Worm (Caenorhabditis elegans) whole organism, L4 larva: ENCODE measurements around the gene eif-3.K.

Source experiments
- D1046.2 ChIP-seq: fragments of 200-800 bp; sonication (Bioruptor generic); IDR thresholded peaks from 2 replicates; pipeline ENCODE4 v1.3.6; 2022; ENCODE audit warnings: missing genetic modification characterization, missing compliant biosample characterization
- F37D6.2 ChIP-seq: sonication (generic microtip); optimal IDR thresholded peaks from 2 replicates; lab custom pipeline; 2016; ENCODE audit warnings: mild to moderate bottlenecking, missing genetic modification characterization, missing compliant biosample characterization
- ZK546.5 ChIP-seq, 2 experiments: sonication (generic microtip); optimal IDR thresholded peaks; 2 replicates each; lab custom pipeline; 2017; ENCODE audit warnings: missing biosample characterization in 2 of 2, missing genetic modification characterization in 2 of 2
- aha-1 ChIP-seq: fragments of 150-350 bp; peaks from one replicate; lab custom pipeline; 2014; ENCODE audit warnings: missing biosample characterization, missing genetic modification characterization
- daf-16 ChIP-seq, 3 experiments: sonication (generic microtip); optimal IDR thresholded peaks; 2 replicates each; lab custom pipeline; 2016 to 2017; ENCODE audit warnings: missing genetic modification characterization in 3 of 3, missing genetic modification reagents in 3 of 3, mild to moderate bottlenecking in 2 of 3, missing compliant biosample characterization in 2 of 3, missing biosample characterization in 1 of 3, moderate library complexity in 1 of 3
- daf-19 ChIP-seq: fragments of 200-800 bp; sonication (Bioruptor generic); conservative IDR thresholded peaks from 2 replicates; pipeline ENCODE4 v1.3.6; 2022; ENCODE audit warnings: missing genetic modification characterization, missing compliant biosample characterization
- daf-8 ChIP-seq: fragments of 200-800 bp; sonication (Bioruptor generic); IDR thresholded peaks from 2 replicates; pipeline ENCODE4 v1.3.6; 2022; ENCODE audit warnings: missing genetic modification characterization, missing compliant biosample characterization
- dmd-6 ChIP-seq: fragments of 200-800 bp; sonication (Bioruptor generic); IDR thresholded peaks from 2 replicates; pipeline ENCODE4 v1.3.6; 2022; ENCODE audit warnings: missing genetic modification reagents, missing genetic modification characterization, missing compliant biosample characterization
- dmd-8 ChIP-seq: fragments of 200-800 bp; sonication (Bioruptor generic); IDR thresholded peaks from 2 replicates; pipeline ENCODE4 v1.3.6; 2022; ENCODE audit warnings: missing genetic modification characterization, missing compliant biosample characterization
- dve-1 ChIP-seq: sonication (generic microtip); optimal IDR thresholded peaks from 2 replicates; lab custom pipeline; 2017; ENCODE audit warnings: antibody characterized with exemption, mild to moderate bottlenecking, missing genetic modification characterization, missing compliant biosample characterization; ENCODE audit not compliant: insufficient read depth
- fkh-10 ChIP-seq: fragments of 150-350 bp; optimal IDR thresholded peaks from 2 replicates; lab custom pipeline; 2014; ENCODE audit warnings: missing biosample characterization, missing genetic modification reagents, missing genetic modification characterization
- gei-8 ChIP-seq: fragments of 200-800 bp; sonication (Bioruptor generic); optimal IDR thresholded peaks from 2 replicates; lab custom pipeline; 2018; ENCODE audit warnings: mild to moderate bottlenecking, missing genetic modification characterization, missing compliant biosample characterization
- hif-1 ChIP-seq, 2 experiments: sonication (generic microtip); optimal IDR thresholded peaks; 2 replicates each; lab custom pipeline; 2016 to 2017; ENCODE audit warnings: missing compliant biosample characterization in 2 of 2, missing genetic modification characterization in 2 of 2, missing genetic modification reagents in 2 of 2, missing genotype in 2 of 2, mild to moderate bottlenecking in 1 of 2
- hlh-11 ChIP-seq: fragments of 200-800 bp; sonication (Bioruptor generic); optimal IDR thresholded peaks from 2 replicates; lab custom pipeline; 2018; ENCODE audit warnings: mild to moderate bottlenecking, missing genetic modification characterization, missing compliant biosample characterization
- hlh-30 ChIP-seq: sonication (generic microtip); optimal IDR thresholded peaks from 2 replicates; lab custom pipeline; 2017; ENCODE audit warnings: antibody characterized with exemption, mild to moderate bottlenecking, missing genetic modification characterization, missing compliant biosample characterization; ENCODE audit not compliant: insufficient read depth
- hmg-1.1 ChIP-seq: fragments of 200-800 bp; sonication (Bioruptor generic); IDR thresholded peaks from 2 replicates; pipeline ENCODE4 v1.3.6; 2022; ENCODE audit warnings: missing genetic modification reagents, missing genetic modification characterization, missing compliant biosample characterization
- lin-15B ChIP-seq: fragments of 150-350 bp; sonication (generic microtip); optimal IDR thresholded peaks from 3 replicates; lab custom pipeline; 2014; ENCODE audit warnings: missing biosample characterization, missing genetic modification characterization
- lin-29 ChIP-seq: fragments of 200-800 bp; sonication (Bioruptor generic); IDR thresholded peaks from 2 replicates; pipeline ENCODE4 v1.3.6; 2022; ENCODE audit warnings: missing genetic modification reagents, missing genetic modification characterization, missing compliant biosample characterization
- lsy-2 ChIP-seq, 2 experiments: fragments of 150-350 bp in 1 of 2; sonication (generic microtip) in 1 of 2; optimal IDR thresholded peaks; 2 replicates each; lab custom pipeline; 2014 to 2017; ENCODE audit warnings: missing biosample characterization in 2 of 2, missing genetic modification characterization in 2 of 2
- mdl-1 ChIP-seq, 2 experiments: fragments of 150-350 bp in 1 of 2; sonication (generic microtip) in 1 of 2; optimal IDR thresholded peaks; 2 replicates each; lab custom pipeline; 2014 to 2017; ENCODE audit warnings: missing biosample characterization in 2 of 2, missing genetic modification characterization in 2 of 2
- mep-1 ChIP-seq: fragments of 150-350 bp; sonication (generic microtip); optimal IDR thresholded peaks from 3 replicates; lab custom pipeline; 2014; ENCODE audit warnings: missing biosample characterization, missing genetic modification characterization
- mxl-3 ChIP-seq: fragments of 200-800 bp; sonication (Bioruptor generic); optimal IDR thresholded peaks from 2 replicates; lab custom pipeline; 2018; ENCODE audit warnings: mild to moderate bottlenecking, missing genetic modification characterization, missing compliant biosample characterization
- nhr-111 ChIP-seq: fragments of 200-800 bp; sonication (Bioruptor generic); optimal IDR thresholded peaks from 2 replicates; lab custom pipeline; 2018; ENCODE audit warnings: mild to moderate bottlenecking, missing genetic modification characterization, missing compliant biosample characterization
- nhr-237 ChIP-seq: sonication (generic microtip); optimal IDR thresholded peaks from 2 replicates; lab custom pipeline; 2017; ENCODE audit warnings: missing biosample characterization, missing genetic modification characterization
- nhr-28 ChIP-seq: fragments of 150-350 bp; optimal IDR thresholded peaks from 2 replicates; lab custom pipeline; 2014; ENCODE audit warnings: missing biosample characterization, missing genetic modification characterization
- nhr-41 ChIP-seq: fragments of 200-800 bp; sonication (Bioruptor generic); IDR thresholded peaks from 2 replicates; pipeline ENCODE4 v1.3.6; 2022; ENCODE audit warnings: missing genetic modification reagents, missing genetic modification characterization, missing compliant biosample characterization
- nhr-48 ChIP-seq: sonication (generic microtip); optimal IDR thresholded peaks from 2 replicates; lab custom pipeline; 2016; ENCODE audit warnings: mild to moderate bottlenecking, missing genetic modification characterization, missing compliant biosample characterization
- nhr-6 ChIP-seq: fragments of 150-350 bp; optimal IDR thresholded peaks from 2 replicates; lab custom pipeline; 2014; ENCODE audit warnings: missing biosample characterization, missing genetic modification characterization
- nhr-77 ChIP-seq: fragments of 150-350 bp; optimal IDR thresholded peaks from 2 replicates; lab custom pipeline; 2014; ENCODE audit warnings: missing biosample characterization, missing genetic modification characterization
- php-3 ChIP-seq: fragments of 200-800 bp; sonication (Bioruptor generic); IDR thresholded peaks from 2 replicates; pipeline ENCODE4 v1.3.6; 2022; ENCODE audit warnings: missing genetic modification reagents, missing genetic modification characterization, missing compliant biosample characterization
- pqm-1 ChIP-seq: sonication (generic microtip); optimal IDR thresholded peaks from 2 replicates; lab custom pipeline; 2017; ENCODE audit warnings: missing biosample characterization, missing genetic modification characterization
- saeg-2 ChIP-seq: fragments of 200-800 bp; sonication (Bioruptor generic); IDR thresholded peaks from 2 replicates; pipeline ENCODE4 v1.3.6; 2022; ENCODE audit warnings: missing genetic modification reagents, missing genetic modification characterization, missing compliant biosample characterization
- spr-1 ChIP-seq: sonication (generic microtip); optimal IDR thresholded peaks from 2 replicates; lab custom pipeline; 2016; ENCODE audit warnings: mild to moderate bottlenecking, missing genetic modification characterization, missing compliant biosample characterization
- spr-3 ChIP-seq: fragments of 200-800 bp; sonication (Bioruptor generic); optimal IDR thresholded peaks from 2 replicates; lab custom pipeline; 2018; ENCODE audit warnings: mild to moderate bottlenecking, missing genetic modification characterization, missing compliant biosample characterization
- tra-1 ChIP-seq: fragments of 200-800 bp; sonication (Bioruptor generic); IDR thresholded peaks from 2 replicates; pipeline ENCODE4 v1.3.6; 2022; ENCODE audit warnings: missing genetic modification reagents, missing genetic modification characterization, missing compliant biosample characterization
- unc-39 ChIP-seq: sonication (generic microtip); optimal IDR thresholded peaks from 2 replicates; lab custom pipeline; 2017; ENCODE audit warnings: missing biosample characterization, missing genetic modification characterization
- unc-62 ChIP-seq, 3 experiments: fragments of 150-350 bp in 1 of 3; sonication (generic microtip); optimal IDR thresholded peaks in 2 of 3; peaks in 1 of 3; 1 replicate in 1 of 3; 2 replicates in 2 of 3; lab custom pipeline; 2014 to 2017; ENCODE audit warnings: missing biosample characterization in 3 of 3, missing genetic modification characterization in 3 of 3, missing genetic modification reagents in 3 of 3, missing genotype in 1 of 3
- zip-11 ChIP-seq: fragments of 200-800 bp; sonication (Bioruptor generic); IDR thresholded peaks from 2 replicates; pipeline ENCODE4 v1.3.6; 2022; ENCODE audit warnings: missing genetic modification characterization, missing compliant biosample characterization
- ztf-7 ChIP-seq: fragments of 150-350 bp; optimal IDR thresholded peaks from 2 replicates; lab custom pipeline; 2014; ENCODE audit warnings: missing biosample characterization, missing genetic modification characterization

eif-3.K gene

ce11 chrV:12909544-12910157, 44.2 kb upstream of the eif-3.K start, which contains the start of gene nid-1 (continued):
- TF ChIP-seq mdl-1 (tag; optimal IDR thresholded peaks at IDR 0.05; lab: Kevin White, UChicago) = no peak
- no peak for TF ChIP-seq mep-1 (tag; lab: Kevin White, UChicago)
- no peak for TF ChIP-seq spr-1 (tag; lab: Kevin White, UChicago)
- TF ChIP-seq unc-39 (tag; lab: Kevin White, UChicago) = no peak
- no peak for TF ChIP-seq hmg-1.1 (GFP tag; lab: Robert Waterston, UW)

ce11 chrV:12919705-12920104, 34.1 kb upstream of the eif-3.K start, which contains the start of gene lipl-1:
Gene lipl-1, plus strand, starts transcription at chrV:12919986.
- TF ChIP-seq lsy-2 (tag; optimal IDR thresholded peaks at IDR 0.05; lab: Kevin White, UChicago) = no peak
- TF ChIP-seq dmd-8 (GFP tag; lab: Robert Waterston, UW) = no peak
- TF ChIP-seq mxl-3 (GFP tag; lab: Kevin White, UChicago) = peak; percentile 54
- TF ChIP-seq nhr-48 (tag; lab: Kevin White, UChicago) = no peak
- TF ChIP-seq ZK546.5 (tag; optimal IDR thresholded peaks at IDR 0.05; lab: Kevin White, UChicago) = no peak
- TF ChIP-seq daf-16 (GFP tag; optimal IDR thresholded peaks at IDR 0.05; lab: Kevin White, UChicago) = no peak
- TF ChIP-seq daf-16 (tag; optimal IDR thresholded peaks at IDR 0.05; lab: Kevin White, UChicago) = peak; percentile 14
- no peak for TF ChIP-seq tra-1 (GFP tag; lab: Robert Waterston, UW)
- no peak for TF ChIP-seq zip-11 (GFP tag; lab: Robert Waterston, UW)
- peak; percentile 58 for TF ChIP-seq nhr-28 (tag; lab: Kevin White, UChicago)
- TF ChIP-seq saeg-2 (GFP tag; lab: Robert Waterston, UW) = no peak
- TF ChIP-seq dmd-6 (GFP tag; lab: Robert Waterston, UW) = peak; percentile 67

ce11 chrV:12921680-12922079, 32.1 kb upstream of the eif-3.K start:
- TF ChIP-seq lin-15B = no peak
- peak; percentile 61 for TF ChIP-seq dve-1 (tag; lab: Kevin White, UChicago)
- TF ChIP-seq hlh-11 (tag; lab: Kevin White, UChicago) = peak; percentile 76
- TF ChIP-seq nhr-111 = no peak
- no peak for TF ChIP-seq nhr-237 (tag; lab: Kevin White, UChicago)
- peak in 1 of 2 experiments; percentile 63 for TF ChIP-seq unc-62 (GFP tag; optimal IDR thresholded peaks at IDR 0.05 in 1 of 2; lab: Kevin White, UChicago)
- TF ChIP-seq unc-62 (tag; optimal IDR thresholded peaks at IDR 0.05; lab: Kevin White, UChicago) = no peak
- TF ChIP-seq lsy-2 (tag; optimal IDR thresholded peaks at IDR 0.05; lab: Kevin White, UChicago) = no peak
- no peak for TF ChIP-seq gei-8 (GFP tag; lab: Kevin White, UChicago)
- no peak for TF ChIP-seq F37D6.2 (tag; lab: Kevin White, UChicago)
- peak; percentile 52; the same call in 1 of the 2 replicates for TF ChIP-seq php-3 (GFP tag; lab: Robert Waterston, UW)
- TF ChIP-seq spr-3 (GFP tag; lab: Kevin White, UChicago) = no peak
- peak; percentile 48 for TF ChIP-seq nhr-6
- peak; percentile 88 for TF ChIP-seq dmd-6 (GFP tag; lab: Robert Waterston, UW)
- TF ChIP-seq D1046.2 (GFP tag; lab: Robert Waterston, UW) = no peak
- TF ChIP-seq nhr-41 (GFP tag; lab: Robert Waterston, UW) = no peak
- no peak for TF ChIP-seq daf-16 (GFP tag; optimal IDR thresholded peaks at IDR 0.05; lab: Kevin White, UChicago)
- TF ChIP-seq daf-16 (tag; optimal IDR thresholded peaks at IDR 0.05; lab: Kevin White, UChicago) = peak; percentile 68
- no peak for TF ChIP-seq hif-1 (tag; optimal IDR thresholded peaks at IDR 0.05; lab: Kevin White, UChicago)
- TF ChIP-seq lin-29 (GFP tag; lab: Robert Waterston, UW) = no peak
- peak; percentile 87 for TF ChIP-seq nhr-28 (tag; lab: Kevin White, UChicago)
- TF ChIP-seq pqm-1 (tag; lab: Kevin White, UChicago) = peak; percentile 76
- peak; percentile 25 for TF ChIP-seq nhr-77 (tag; lab: Kevin White, UChicago)
- no peak for TF ChIP-seq mdl-1 (tag; optimal IDR thresholded peaks at IDR 0.05; lab: Kevin White, UChicago)
- peak; percentile 54 for TF ChIP-seq hlh-30 (tag; lab: Kevin White, UChicago)
- no peak for TF ChIP-seq fkh-10
- TF ChIP-seq aha-1 = no peak
- TF ChIP-seq mxl-3 (GFP tag; lab: Kevin White, UChicago) = peak; percentile 37
- TF ChIP-seq ztf-7 = peak; percentile 31
- no peak for TF ChIP-seq daf-8
- no peak for TF ChIP-seq daf-19 (GFP tag; lab: Robert Waterston, UW)
